Worm (Caenorhabditis elegans) whole organism, late embryonic: ENCODE results near the gene fat-2.

Experiments
- F13H6.1 ChIP-seq: sonication (generic microtip); optimal IDR thresholded peaks from 2 replicates; lab custom pipeline; 2016; ENCODE audit warnings: missing genetic modification characterization, missing compliant biosample characterization
- K02D7.2 ChIP-seq: sonication (generic microtip); optimal IDR thresholded peaks from 2 replicates; lab custom pipeline; 2017; ENCODE audit warnings: mild to moderate bottlenecking, missing genetic modification characterization, missing compliant biosample characterization
- T23F11.4 ChIP-seq: fragments of 200-800 bp; sonication (Bioruptor generic); optimal IDR thresholded peaks from 2 replicates; lab custom pipeline; 2018; ENCODE audit warnings: mild to moderate bottlenecking, missing genetic modification characterization, missing compliant biosample characterization
- ahr-1 ChIP-seq: sonication (generic microtip); optimal IDR thresholded peaks from 2 replicates; lab custom pipeline; 2016; ENCODE audit warnings: missing genetic modification characterization, missing compliant biosample characterization
- ceh-14 ChIP-seq: sonication (generic microtip); optimal IDR thresholded peaks from 2 replicates; lab custom pipeline; 2016; ENCODE audit warnings: missing genotype, missing genetic modification characterization, missing compliant biosample characterization
- ceh-2 ChIP-seq: sonication (generic microtip); optimal IDR thresholded peaks from 2 replicates; lab custom pipeline; 2016; ENCODE audit warnings: missing genotype, missing genetic modification characterization, missing compliant biosample characterization
- ceh-30 ChIP-seq: fragments of 150-350 bp; optimal IDR thresholded peaks from 2 replicates; lab custom pipeline; 2014; ENCODE audit warnings: missing biosample characterization, missing genetic modification characterization
- ceh-31 ChIP-seq: sonication (generic microtip); optimal IDR thresholded peaks from 2 replicates; lab custom pipeline; 2016; ENCODE audit warnings: missing genetic modification characterization, missing compliant biosample characterization
- ceh-45 ChIP-seq: fragments of 200-800 bp; sonication (Bioruptor generic); IDR thresholded peaks from 2 replicates; pipeline ENCODE4 v1.3.6; 2022; ENCODE audit warnings: missing genetic modification reagents, missing genetic modification characterization, missing compliant biosample characterization
- ceh-6 ChIP-seq: fragments of 200-800 bp; sonication (Bioruptor generic); optimal IDR thresholded peaks from 2 replicates; lab custom pipeline; 2018; ENCODE audit warnings: mild to moderate bottlenecking, missing genetic modification characterization, missing compliant biosample characterization
- ceh-9 ChIP-seq: sonication (generic microtip); optimal IDR thresholded peaks from 2 replicates; lab custom pipeline; 2016; ENCODE audit warnings: mild to moderate bottlenecking, missing genetic modification characterization, inconsistent platforms, missing compliant biosample characterization
- che-1 ChIP-seq: sonication (generic microtip); optimal IDR thresholded peaks from 2 replicates; lab custom pipeline; 2016; ENCODE audit warnings: mild to moderate bottlenecking, missing genetic modification characterization, missing compliant biosample characterization
- dmd-4 ChIP-seq: sonication (generic microtip); optimal IDR thresholded peaks from 2 replicates; lab custom pipeline; 2016; ENCODE audit warnings: borderline replicate concordance, missing genetic modification characterization, missing compliant biosample characterization
- elt-2 ChIP-seq: sonication (generic microtip); optimal IDR thresholded peaks from 2 replicates; lab custom pipeline; 2016; ENCODE audit warnings: missing genetic modification reagents, missing genetic modification characterization, missing compliant biosample characterization
- elt-4 ChIP-seq: sonication (generic microtip); optimal IDR thresholded peaks from 2 replicates; lab custom pipeline; 2016; ENCODE audit warnings: missing genetic modification characterization, missing compliant biosample characterization
- ets-4 ChIP-seq: sonication (generic microtip); optimal IDR thresholded peaks from 2 replicates; lab custom pipeline; 2016; ENCODE audit warnings: missing genetic modification characterization, missing compliant biosample characterization
- fax-1 ChIP-seq: sonication (generic microtip); optimal IDR thresholded peaks from 2 replicates; lab custom pipeline; 2016; ENCODE audit warnings: missing genotype, missing genetic modification characterization, missing compliant biosample characterization
- fkh-10 ChIP-seq: fragments of 150-350 bp; optimal IDR thresholded peaks from 2 replicates; lab custom pipeline; 2014; ENCODE audit warnings: missing biosample characterization, missing genetic modification reagents, missing genetic modification characterization
- fkh-6 ChIP-seq: sonication (generic microtip); optimal IDR thresholded peaks from 2 replicates; lab custom pipeline; 2016; ENCODE audit warnings: missing genetic modification characterization, missing compliant biosample characterization
- gmeb-2 ChIP-seq: sonication (generic microtip); optimal IDR thresholded peaks from 2 replicates; lab custom pipeline; 2016; ENCODE audit warnings: missing genetic modification characterization, inconsistent platforms, missing compliant biosample characterization
- hlh-15 ChIP-seq: sonication (generic microtip); optimal IDR thresholded peaks from 2 replicates; lab custom pipeline; 2016; ENCODE audit warnings: missing genetic modification characterization, missing compliant biosample characterization
- hlh-6 ChIP-seq: sonication (generic microtip); optimal IDR thresholded peaks from 2 replicates; lab custom pipeline; 2016; ENCODE audit warnings: missing genotype, missing genetic modification characterization, missing compliant biosample characterization
- lin-11 ChIP-seq: fragments of 200-800 bp; sonication (Bioruptor generic); optimal IDR thresholded peaks from 2 replicates; lab custom pipeline; 2018; ENCODE audit warnings: mild to moderate bottlenecking, missing genetic modification characterization, missing compliant biosample characterization
- madf-2 ChIP-seq: sonication (generic microtip); optimal IDR thresholded peaks from 2 replicates; lab custom pipeline; 2017; ENCODE audit warnings: missing genetic modification characterization, missing compliant biosample characterization
- nhr-11 ChIP-seq: fragments of 150-350 bp; optimal IDR thresholded peaks from 2 replicates; lab custom pipeline; 2014; ENCODE audit warnings: missing biosample characterization, missing genetic modification characterization
- nhr-232 ChIP-seq: sonication (generic microtip); optimal IDR thresholded peaks from 2 replicates; lab custom pipeline; 2016; ENCODE audit warnings: missing genetic modification characterization, missing compliant biosample characterization
- npax-4 ChIP-seq: sonication (generic microtip); optimal IDR thresholded peaks from 2 replicates; lab custom pipeline; 2016; ENCODE audit warnings: missing genetic modification characterization, missing compliant biosample characterization
- odd-2 ChIP-seq: sonication (generic microtip); optimal IDR thresholded peaks from 2 replicates; lab custom pipeline; 2017; ENCODE audit warnings: antibody characterized with exemption, mild to moderate bottlenecking, missing genetic modification characterization, missing compliant biosample characterization
- pat-9 ChIP-seq: fragments of 200-800 bp; sonication (Bioruptor generic); optimal IDR thresholded peaks from 2 replicates; lab custom pipeline; 2018; ENCODE audit warnings: mild to moderate bottlenecking, missing genetic modification characterization, moderate library complexity, missing compliant biosample characterization
- pax-1 ChIP-seq: fragments of 150-350 bp; optimal IDR thresholded peaks from 2 replicates; lab custom pipeline; 2014; ENCODE audit warnings: missing biosample characterization, missing genetic modification characterization
- pha-4 ChIP-seq: fragments of 150-350 bp; optimal IDR thresholded peaks from 2 replicates; lab custom pipeline; 2018; ENCODE audit warnings: missing biosample characterization, missing genetic modification reagents, missing genetic modification characterization
- pqm-1 ChIP-seq: sonication (generic microtip); optimal IDR thresholded peaks from 2 replicates; lab custom pipeline; 2016; ENCODE audit warnings: missing genetic modification characterization, missing compliant biosample characterization
- pros-1 ChIP-seq: fragments of 150-350 bp; optimal IDR thresholded peaks from 2 replicates; lab custom pipeline; 2014; ENCODE audit warnings: missing biosample characterization, missing genetic modification reagents, missing genetic modification characterization
- rnt-1 ChIP-seq: sonication (generic microtip); optimal IDR thresholded peaks from 2 replicates; lab custom pipeline; 2016; ENCODE audit warnings: missing genetic modification characterization, missing compliant biosample characterization
- sdc-2 ChIP-seq: sonication (generic microtip); optimal IDR thresholded peaks from 2 replicates; lab custom pipeline; 2016; ENCODE audit warnings: missing genotype, missing genetic modification characterization, missing compliant biosample characterization
- sox-2 ChIP-seq: fragments of 200-800 bp; sonication (Bioruptor generic); IDR thresholded peaks from 2 replicates; pipeline ENCODE4 v1.3.6; 2022; ENCODE audit warnings: missing genetic modification reagents, missing genetic modification characterization, missing compliant biosample characterization
- sox-4 ChIP-seq: sonication (generic microtip); optimal IDR thresholded peaks from 2 replicates; lab custom pipeline; 2017; ENCODE audit warnings: mild to moderate bottlenecking, missing genetic modification characterization, inconsistent platforms, missing compliant biosample characterization
- syd-9 ChIP-seq: sonication (generic microtip); optimal IDR thresholded peaks from 2 replicates; lab custom pipeline; 2016; ENCODE audit warnings: mild to moderate bottlenecking, missing genetic modification characterization, moderate library complexity, missing compliant biosample characterization
- tbx-7 ChIP-seq: sonication (generic microtip); optimal IDR thresholded peaks from 2 replicates; lab custom pipeline; 2016; ENCODE audit warnings: missing genotype, missing genetic modification characterization, missing compliant biosample characterization
- unc-42 ChIP-seq: sonication (generic microtip); optimal IDR thresholded peaks from 2 replicates; lab custom pipeline; 2016; ENCODE audit warnings: missing genotype, missing genetic modification characterization, missing compliant biosample characterization
- unc-55 ChIP-seq: sonication (generic microtip); optimal IDR thresholded peaks from 2 replicates; lab custom pipeline; 2017; ENCODE audit warnings: missing biosample characterization, missing genetic modification reagents, missing genetic modification characterization
- zip-5 ChIP-seq: sonication (generic microtip); optimal IDR thresholded peaks from 2 replicates; lab custom pipeline; 2016; ENCODE audit warnings: missing genetic modification characterization, missing compliant biosample characterization
- ztf-16 ChIP-seq: sonication (generic microtip); optimal IDR thresholded peaks from 2 replicates; lab custom pipeline; 2017; ENCODE audit warnings: missing genetic modification characterization, missing compliant biosample characterization

The fat-2 gene

ce11 chrIV:13346078-13346477, 22.4 kb downstream of the fat-2 start:
- TF ChIP-seq F13H6.1 (tag; lab: Kevin White, UChicago) (no peak), sdc-2 (tag; lab: Kevin White, UChicago) (no peak), gmeb-2 (tag; lab: Kevin White, UChicago) (no peak), ceh-2 (tag; lab: Kevin White, UChicago) (no peak), nhr-232 (tag; lab: Kevin White, UChicago) (no peak), tbx-7 (no peak), pqm-1 (tag; lab: Kevin White, UChicago) (no peak), zip-5 (no peak), syd-9 (tag; lab: Kevin White, UChicago) (no peak), elt-2 (tag; lab: Kevin White, UChicago) (no peak)

ce11 chrIV:13347232-13347715, 23.6 kb downstream of the fat-2 start, which contains the start of gene W02A2.9:
Gene W02A2.9, plus strand, starts transcription at chrIV:13347665.
- TF ChIP-seq pha-4 (tag; lab: Kevin White, UChicago) (no peak), elt-2 (tag; lab: Kevin White, UChicago) (peak; percentile 95), unc-42 (tag; lab: Kevin White, UChicago) (no peak), lin-11 (no peak)
- TF ChIP-seq, all 69 proteins: peak for 1

- TF ChIP-seq odd-2 (tag; lab: Kevin White, UChicago): no peak
- no peak for TF ChIP-seq elt-2 (tag; lab: Kevin White, UChicago)
- TF ChIP-seq fax-1 (tag; lab: Kevin White, UChicago): no peak
- no peak for TF ChIP-seq unc-42 (tag; lab: Kevin White, UChicago)
- TF ChIP-seq sox-2 (GFP tag; lab: Robert Waterston, UW): no peak
- TF ChIP-seq K02D7.2: no peak
Measured at ce11 chrIV:13348592-13348991, 24.9 kb downstream of the fat-2 start, which contains the start of gene W02A2.12. Gene W02A2.12, minus strand, starts transcription at chrIV:13348831.

- TF ChIP-seq pqm-1 (tag; lab: Kevin White, UChicago) (no peak), fkh-10 (GFP tag; lab: Kevin White, UChicago) (no peak), zip-5 (no peak), che-1 (tag; lab: Kevin White, UChicago) (no peak), K02D7.2 (no peak), syd-9 (tag; lab: Kevin White, UChicago) (no peak), ceh-30 (tag; lab: Kevin White, UChicago) (no peak), ceh-14 (tag; lab: Kevin White, UChicago) (no peak), gmeb-2 (tag; lab: Kevin White, UChicago) (no peak), ets-4 (tag; lab: Kevin White, UChicago) (no peak), pax-1 (tag; lab: Kevin White, UChicago) (no peak), pat-9 (tag; lab: Kevin White, UChicago) (no peak), hlh-15 (tag; lab: Kevin White, UChicago) (no peak), sox-4 (tag; lab: Kevin White, UChicago) (no peak), T23F11.4 (GFP tag; lab: Kevin White, UChicago) (no peak), dmd-4 (tag; lab: Kevin White, UChicago) (no peak), rnt-1 (no peak), tbx-7 (no peak), odd-2 (tag; lab: Kevin White, UChicago) (no peak)
Measured at ce11 chrIV:13353143-13353773, 29.6 kb downstream of the fat-2 start, which contains the start of the genes rec-8 and mex-5. Gene rec-8, minus strand, starts transcription at chrIV:13353193. Gene mex-5, plus strand, starts transcription at chrIV:13353723.

ce11 chrIV:13354044-13354443, 30.4 kb downstream of the fat-2 start:
- TF ChIP-seq hlh-6 (no peak), ceh-9 (tag; lab: Kevin White, UChicago) (no peak), ceh-45 (no peak), elt-2 (tag; lab: Kevin White, UChicago) (no peak), ceh-31 (tag; lab: Kevin White, UChicago) (no peak), unc-55 (GFP tag; lab: Kevin White, UChicago) (no peak), npax-4 (tag; lab: Kevin White, UChicago) (no peak), ahr-1 (tag; lab: Kevin White, UChicago) (no peak), madf-2 (tag; lab: Kevin White, UChicago) (no peak), ets-4 (tag; lab: Kevin White, UChicago) (no peak), fkh-6 (tag; lab: Kevin White, UChicago) (no peak), ceh-6 (no peak), rnt-1 (no peak), ztf-16 (tag; lab: Kevin White, UChicago) (no peak), pros-1 (no peak), nhr-11 (tag; lab: Kevin White, UChicago) (no peak), elt-4 (tag; lab: Kevin White, UChicago) (no peak)
